Fruit fly (Drosophila melanogaster) whole organism, wandering third instar larva: ENCODE data around the gene CG33271.

Experiments
- Abd-B ChIP-seq: fragments of >200 bp; optimal IDR thresholded peaks from 2 replicates; lab custom pipeline; 2017; ENCODE audit warnings: missing biosample characterization, missing genetic modification characterization
- CG32264 ChIP-seq: fragments of 200-800 bp; sonication (Bioruptor generic); optimal IDR thresholded peaks from 2 replicates; lab custom pipeline; 2016; ENCODE audit warnings: missing biosample characterization, missing genetic modification characterization
- CrebA ChIP-seq: fragments of 200-800 bp; sonication (Bioruptor generic); optimal IDR thresholded peaks from 2 replicates; lab custom pipeline; 2016; ENCODE audit warnings: missing biosample characterization, mild to moderate bottlenecking, missing genetic modification characterization, borderline replicate concordance
- Dif ChIP-seq: fragments of 200-275, 200-300 bp; sonication (Bioruptor generic); optimal IDR thresholded peaks from 2 replicates; lab custom pipeline; 2018; ENCODE audit warnings: missing biosample characterization, missing genetic modification characterization; ENCODE audit not compliant: partially characterized antibody
- HLH106 ChIP-seq: fragments of 200-800 bp; optimal IDR thresholded peaks from 3 replicates; lab custom pipeline; 2019; ENCODE audit warnings: missing biosample characterization, mild to moderate bottlenecking, missing genetic modification characterization, moderate library complexity
- Hr78 ChIP-seq: fragments of >200 bp; optimal IDR thresholded peaks from 2 replicates; lab custom pipeline; 2017; ENCODE audit warnings: missing biosample characterization, missing genetic modification characterization
- Hr83 ChIP-seq: fragments of 200-300 bp; sonication (Bioruptor generic); optimal IDR thresholded peaks from 2 replicates; lab custom pipeline; 2016; ENCODE audit warnings: missing biosample characterization, mild to moderate bottlenecking, missing genetic modification characterization, moderate library complexity; ENCODE audit not compliant: poor library complexity, severe bottlenecking
- Mio ChIP-seq: sonication (Bioruptor generic); optimal IDR thresholded peaks from 2 replicates; lab custom pipeline; 2016; ENCODE audit warnings: missing biosample characterization, missing genetic modification characterization
- Myc ChIP-seq: fragments of >200 bp; optimal IDR thresholded peaks from 2 replicates; lab custom pipeline; 2017
- N ChIP-seq: fragments of >200 bp; optimal IDR thresholded peaks from 2 replicates; lab custom pipeline; 2018; ENCODE audit warnings: missing biosample characterization, missing external identifiers, missing genetic modification characterization
- OdsH ChIP-seq: fragments of 200-800 bp; sonication (Bioruptor generic); optimal IDR thresholded peaks from 2 replicates; lab custom pipeline; 2016; ENCODE audit warnings: missing biosample characterization, mild to moderate bottlenecking, missing genetic modification characterization
- Rel ChIP-seq, 2 experiments: fragments of 200-800 bp; sonication (Bioruptor generic) in 1 of 2; optimal IDR thresholded peaks; 2 replicates in 1 of 2; 3 replicates in 1 of 2; lab custom pipeline; 2016 to 2019; ENCODE audit warnings: mild to moderate bottlenecking in 2 of 2, missing biosample characterization in 2 of 2, missing genetic modification characterization in 2 of 2, moderate library complexity in 1 of 2
- Vsx2 ChIP-seq: fragments of 200-300, 225-300 bp; sonication (Bioruptor generic); optimal IDR thresholded peaks from 2 replicates; lab custom pipeline; 2018; ENCODE audit warnings: missing biosample characterization, missing genetic modification characterization; ENCODE audit not compliant: partially characterized antibody
- br ChIP-seq: fragments of 200-800 bp; sonication (Bioruptor generic); optimal IDR thresholded peaks from 2 replicates; lab custom pipeline; 2016; ENCODE audit warnings: missing biosample characterization, missing genetic modification characterization
- brk ChIP-seq: fragments of 200-800 bp; sonication (Bioruptor generic); optimal IDR thresholded peaks from 2 replicates; lab custom pipeline; 2016; ENCODE audit warnings: missing biosample characterization, mild to moderate bottlenecking, missing genetic modification characterization
- dmrt93B ChIP-seq: fragments of 200-800 bp; sonication (Bioruptor generic); optimal IDR thresholded peaks from 2 replicates; lab custom pipeline; 2018; ENCODE audit warnings: missing biosample characterization, mild to moderate bottlenecking, missing genetic modification characterization
- dsf ChIP-seq: sonication (Bioruptor generic); optimal IDR thresholded peaks from 2 replicates; lab custom pipeline; 2016; ENCODE audit warnings: missing biosample characterization, missing genetic modification characterization, borderline replicate concordance
- ey ChIP-seq: fragments of 200-800 bp; sonication (Bioruptor generic); optimal IDR thresholded peaks from 2 replicates; lab custom pipeline; 2016; ENCODE audit warnings: missing biosample characterization, missing genetic modification characterization
- fru ChIP-seq: fragments of 200-800 bp; sonication (Bioruptor generic); optimal IDR thresholded peaks from 3 replicates; lab custom pipeline; 2016; ENCODE audit warnings: missing biosample characterization, mild to moderate bottlenecking, missing genetic modification characterization
- h ChIP-seq: fragments of 200-800 bp; sonication (Bioruptor generic); optimal IDR thresholded peaks from 3 replicates; lab custom pipeline; 2016; ENCODE audit warnings: missing biosample characterization, mild to moderate bottlenecking, missing genetic modification characterization
- pan ChIP-seq: fragments of >200 bp; optimal IDR thresholded peaks from 2 replicates; lab custom pipeline; 2017
- psq ChIP-seq: fragments of 200-800 bp; sonication (Bioruptor generic); optimal IDR thresholded peaks from 3 replicates; lab custom pipeline; 2017; ENCODE audit warnings: missing biosample characterization, mild to moderate bottlenecking, missing genetic modification characterization, moderate library complexity
- rgr ChIP-seq: fragments of 200-800 bp; sonication (Bioruptor generic); optimal IDR thresholded peaks from 3 replicates; lab custom pipeline; 2016; ENCODE audit warnings: missing biosample characterization, mild to moderate bottlenecking, missing genetic modification characterization
- sage ChIP-seq: fragments of 200-800 bp; sonication (Bioruptor generic); optimal IDR thresholded peaks from 2 replicates; lab custom pipeline; 2016; ENCODE audit warnings: missing biosample characterization, mild to moderate bottlenecking, missing genetic modification characterization
- sv ChIP-seq: fragments of 200-800 bp; sonication (Bioruptor generic); optimal IDR thresholded peaks from 3 replicates; lab custom pipeline; 2016; ENCODE audit warnings: missing biosample characterization, missing genetic modification characterization
- tai ChIP-seq: sonication (Bioruptor generic); optimal IDR thresholded peaks from 2 replicates; lab custom pipeline; 2016; ENCODE audit warnings: missing biosample characterization, missing genetic modification characterization

Gene CG33271

dm6 chr3L:11587720-11588580 is 10.7 kb upstream of the CG33271 start, which contains the start of gene rt (continued):
- no peak for TF ChIP-seq Abd-B
- TF ChIP-seq CG32264 = no peak
- peak; percentile 56 for TF ChIP-seq dmrt93B (GFP tag; lab: Kevin White, UChicago)
- TF ChIP-seq Mio = no peak
- TF ChIP-seq Hr83 (GFP tag; lab: Kevin White, UChicago) = no peak
- no peak for TF ChIP-seq CrebA (GFP tag; lab: Kevin White, UChicago)
- peak; percentile 38 for TF ChIP-seq psq (GFP tag; lab: Kevin White, UChicago)
- TF ChIP-seq rgr = peak; percentile 68

DNA sequence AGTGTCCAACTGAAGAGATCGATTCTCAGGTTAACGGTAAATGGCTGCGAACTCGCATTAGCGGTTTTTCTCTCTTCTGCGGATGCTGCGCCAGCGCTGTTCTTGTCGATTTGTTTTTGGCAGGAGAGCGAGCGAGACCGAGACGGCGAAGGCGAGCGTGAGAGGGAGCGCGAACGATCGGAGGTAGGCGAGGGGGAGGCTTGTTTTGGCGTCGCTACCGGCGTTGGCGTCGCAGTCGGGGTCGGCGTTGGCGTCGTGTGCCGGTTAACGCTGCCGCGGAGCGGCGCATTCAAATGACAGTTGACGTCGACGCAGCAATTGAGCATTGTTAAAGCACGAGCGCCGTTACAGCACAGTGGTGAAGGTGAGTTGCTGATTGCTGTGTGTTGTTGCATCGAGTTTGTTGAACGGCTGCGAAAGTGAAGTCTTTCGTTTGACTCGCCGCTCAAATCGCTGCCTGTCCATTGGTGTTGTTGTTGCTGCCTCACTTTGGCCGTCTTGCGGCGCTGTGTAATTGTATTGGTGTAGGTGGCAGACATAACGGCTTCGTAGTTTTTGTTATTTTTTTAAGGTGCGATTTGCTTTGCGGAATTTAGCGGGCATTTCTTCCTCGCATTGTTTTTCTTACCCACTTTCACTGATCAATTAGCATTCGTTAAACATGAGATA is 9.6 kb upstream of the CG33271 start:
- TF ChIP-seq Myc (lab: Kevin White, UChicago) (no peak), dmrt93B (GFP tag; lab: Kevin White, UChicago) (no peak), sage (GFP tag; lab: Kevin White, UChicago) (no peak), Hr83 (GFP tag; lab: Kevin White, UChicago) (peak; percentile 13), h (peak; percentile 38), Rel (GFP tag; optimal IDR thresholded peaks at IDR 0.05; lab: Kevin White, UChicago) (no peak), Rel (tag; optimal IDR thresholded peaks at IDR 0.05; lab: Kevin White, UChicago) (no peak), dsf (GFP tag; lab: Kevin White, UChicago) (no peak)

dm6 chr3L:11583964-11584363 is 6.7 kb upstream of the CG33271 start, which contains the start of gene CG32086:
CG32086 (minus strand) TSS chr3L:11584064.
- no peak for TF ChIP-seq tai (GFP tag; lab: Kevin White, UChicago)
- no peak for TF ChIP-seq br (GFP tag; lab: Kevin White, UChicago)
- TF ChIP-seq Rel (GFP tag; optimal IDR thresholded peaks at IDR 0.05; lab: Kevin White, UChicago) = no peak
- no peak for TF ChIP-seq Rel (tag; optimal IDR thresholded peaks at IDR 0.05; lab: Kevin White, UChicago)
- no peak for TF ChIP-seq fru (GFP tag; lab: Kevin White, UChicago)
- no peak for TF ChIP-seq h
- TF ChIP-seq sv (GFP tag; lab: Kevin White, UChicago) = no peak
- no peak for TF ChIP-seq Hr78 (GFP tag; lab: Kevin White, UChicago)
- TF ChIP-seq HLH106 = no peak
- no peak for TF ChIP-seq dsf (GFP tag; lab: Kevin White, UChicago)
- TF ChIP-seq pan (lab: Kevin White, UChicago) = no peak
- no peak for TF ChIP-seq Mio
- no peak for TF ChIP-seq Abd-B
- TF ChIP-seq N (GFP tag; lab: Kevin White, UChicago) = no peak
- TF ChIP-seq dmrt93B (GFP tag; lab: Kevin White, UChicago) = no peak

- TF ChIP-seq brk (GFP tag; lab: Kevin White, UChicago) = no peak
- TF ChIP-seq Hr83 (GFP tag; lab: Kevin White, UChicago) = no peak
Measured at dm6 chr3L:11582097-11582496, 4.8 kb upstream of the CG33271 start, which contains the start of gene CG33269. CG33269 (minus strand) TSS chr3L:11582197.

DNA sequence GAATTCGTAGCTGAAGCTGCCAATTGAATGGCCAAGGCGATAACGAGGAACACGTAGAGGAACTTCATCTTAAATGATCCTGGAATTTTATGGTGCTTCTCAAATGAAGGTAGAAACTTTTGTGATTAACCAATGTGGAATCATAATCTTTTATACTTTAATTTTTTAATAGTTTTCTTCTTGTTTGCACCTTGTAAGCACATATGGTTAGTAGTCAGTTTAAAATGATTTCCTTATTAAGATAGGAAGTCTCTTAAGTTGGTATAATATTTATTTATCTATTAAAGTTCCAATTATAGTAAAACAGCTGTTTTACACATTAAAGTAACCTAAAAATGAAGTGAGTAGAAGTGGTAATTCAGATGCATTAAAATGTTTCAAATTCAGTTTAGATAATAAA is 3.6 kb upstream of the CG33271 start, which contains the start of gene CG43391:
Gene CG43391, minus strand, starts transcription at position 101 of the 400 bp plus-strand sequence.
- TF ChIP-seq h (no peak), fru (GFP tag; lab: Kevin White, UChicago) (no peak), Hr83 (GFP tag; lab: Kevin White, UChicago) (no peak), Dif (GFP tag; lab: Kevin White, UChicago) (no peak), Vsx2 (GFP tag; lab: Kevin White, UChicago) (no peak), dsf (GFP tag; lab: Kevin White, UChicago) (no peak), Hr78 (GFP tag; lab: Kevin White, UChicago) (no peak), brk (GFP tag; lab: Kevin White, UChicago) (no peak), OdsH (GFP tag; lab: Kevin White, UChicago) (no peak), HLH106 (no peak), N (GFP tag; lab: Kevin White, UChicago) (no peak), ey (GFP tag; lab: Kevin White, UChicago) (no peak)
